Worm (Caenorhabditis elegans) whole organism, young adult: ENCODE results near the gene snt-7.

ENCODE experiments used
- B0019.2 ChIP-seq: fragments of 200-800 bp; sonication (Bioruptor generic); conservative IDR thresholded peaks from 2 replicates; pipeline ENCODE4 v1.3.6; 2022; ENCODE audit warnings: missing genetic modification reagents, missing genetic modification characterization, missing compliant biosample characterization
- B0035.1 ChIP-seq: sonication (generic microtip); optimal IDR thresholded peaks from 2 replicates; lab custom pipeline; 2016; ENCODE audit warnings: missing genetic modification characterization, mild to moderate bottlenecking, missing compliant biosample characterization, missing genotype, missing genetic modification reagents
- ama-1 ChIP-seq, 3 experiments: fragments of 150-350 bp in 1 of 3; sonication (generic microtip) in 2 of 3; optimal IDR thresholded peaks; 2 replicates each; lab custom pipeline; 2014 to 2018; ENCODE audit warnings: missing biosample characterization in 2 of 3, missing genetic modification characterization in 2 of 3, missing genetic modification reagents in 2 of 3
- hmg-20 ChIP-seq: fragments of 200-800 bp; sonication (Bioruptor generic); IDR thresholded peaks from 2 replicates; pipeline ENCODE4 v1.3.6; 2022; ENCODE audit warnings: missing genetic modification reagents, missing genetic modification characterization, missing compliant biosample characterization
- nhr-90 ChIP-seq: sonication (generic microtip); optimal IDR thresholded peaks from 2 replicates; lab custom pipeline; 2016; ENCODE audit warnings: missing genotype, mild to moderate bottlenecking, missing genetic modification characterization, missing compliant biosample characterization
- rec-8 ChIP-seq, 2 experiments: sonication (generic microtip); optimal IDR thresholded peaks; 2 replicates each; lab custom pipeline; 2016; ENCODE audit warnings: mild to moderate bottlenecking in 2 of 2, missing genetic modification characterization in 2 of 2, missing genetic modification reagents in 2 of 2, missing genotype in 2 of 2, missing biosample characterization in 1 of 2, missing compliant biosample characterization in 1 of 2, moderate library complexity in 1 of 2
- sea-2 ChIP-seq: fragments of 200-800 bp; sonication (Bioruptor generic); IDR thresholded peaks from 2 replicates; pipeline ENCODE4 v1.3.6; 2022; ENCODE audit warnings: missing genetic modification characterization, missing compliant biosample characterization
- snpc-4 ChIP-seq, 5 experiments: fragments of 150-350 bp in 1 of 5; sonication (generic microtip) in 4 of 5; optimal IDR thresholded peaks; 2 replicates each; lab custom pipeline; 2014 to 2018; ENCODE audit warnings: missing genetic modification characterization in 5 of 5, missing biosample characterization in 3 of 5, antibody characterized with exemption in 2 of 5, mild to moderate bottlenecking in 2 of 5, missing compliant biosample characterization in 2 of 5, missing genotype in 2 of 5, moderate library complexity in 2 of 5, missing genetic modification reagents in 1 of 5
- tlf-1 ChIP-seq: fragments of 200-800 bp; sonication (Bioruptor generic); optimal IDR thresholded peaks from 2 replicates; lab custom pipeline; 2018; ENCODE audit warnings: mild to moderate bottlenecking, missing genetic modification characterization, missing compliant biosample characterization
- unc-130 ChIP-seq: sonication (generic microtip); optimal IDR thresholded peaks from 2 replicates; lab custom pipeline; 2016; ENCODE audit warnings: missing genetic modification reagents, missing genetic modification characterization, missing compliant biosample characterization
- unc-62 ChIP-seq: fragments of 150-350 bp; optimal IDR thresholded peaks from 2 replicates; lab custom pipeline; 2014; ENCODE audit warnings: missing biosample characterization, missing genetic modification reagents, missing genetic modification characterization
- ztf-25 ChIP-seq: fragments of 200-800 bp; sonication (Bioruptor generic); IDR thresholded peaks from 2 replicates; pipeline ENCODE4 v1.3.6; 2022; ENCODE audit warnings: missing genetic modification reagents, missing genetic modification characterization, missing compliant biosample characterization

DNA sequence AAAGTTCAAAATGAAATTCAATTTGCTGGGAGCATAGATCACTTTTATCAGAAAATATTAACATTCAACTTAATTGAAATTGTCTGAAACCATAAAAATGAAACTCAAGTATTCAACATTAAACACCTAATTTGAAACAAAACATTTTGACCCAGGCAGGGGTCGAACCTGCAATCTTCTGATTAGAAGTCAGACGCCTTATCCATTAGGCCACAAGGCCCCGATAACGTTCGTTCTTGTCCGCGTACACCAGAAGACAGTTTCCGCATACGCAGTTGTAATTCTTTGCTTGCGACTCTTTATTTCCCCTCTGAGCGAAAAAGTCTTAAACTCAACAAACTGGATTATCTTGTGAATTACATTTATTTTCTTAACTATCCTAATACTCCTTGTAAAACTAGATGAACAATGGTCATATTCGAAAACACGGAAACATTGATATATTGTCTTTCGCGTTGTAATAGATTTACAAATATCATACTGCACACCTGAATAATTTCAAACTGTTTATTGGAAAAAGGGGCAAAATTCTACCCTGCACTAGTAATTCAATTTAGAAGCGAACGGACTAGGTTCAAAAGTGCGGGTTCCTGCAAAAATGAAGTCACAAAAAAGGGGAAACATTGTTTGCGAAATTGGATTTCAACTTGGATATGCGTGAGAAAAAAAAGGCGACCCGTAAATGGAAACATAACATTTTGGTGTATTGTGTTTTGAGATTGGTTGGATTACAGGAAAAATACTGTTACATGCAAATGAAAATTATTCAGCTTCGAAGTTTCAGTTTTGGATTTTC lies 52.3 kb downstream of the snt-7 start:
- no peak for TF ChIP-seq ama-1 (optimal IDR thresholded peaks at IDR 0.05; lab: Kevin White, UChicago)
- peak in 1 of 2 experiments; percentile 68 for TF ChIP-seq ama-1 (GFP tag; optimal IDR thresholded peaks at IDR 0.05; lab: Kevin White, UChicago)
- no peak for TF ChIP-seq B0035.1 (tag; lab: Kevin White, UChicago)
- no peak for TF ChIP-seq unc-130 (GFP tag; lab: Kevin White, UChicago)
- TF ChIP-seq tlf-1 (GFP tag; lab: Kevin White, UChicago) = no peak
- TF ChIP-seq ztf-25 (GFP tag; lab: Robert Waterston, UW) = peak; percentile 73; the same call in 1 of the 2 replicates
- TF ChIP-seq rec-8 (tag; optimal IDR thresholded peaks at IDR 0.05; lab: Kevin White, UChicago) = peak in 1 of 2 experiments; percentile 60
- 0 out of 2 replicates have a peak, but pooled peaks have one; percentile 34 for TF ChIP-seq hmg-20 (GFP tag; lab: Robert Waterston, UW)
- TF ChIP-seq B0019.2 (GFP tag; lab: Robert Waterston, UW) = no peak
- TF ChIP-seq snpc-4 (GFP tag; optimal IDR thresholded peaks at IDR 0.05; lab: Kevin White, UChicago) = peak; percentile 71
- TF ChIP-seq snpc-4 (tag; optimal IDR thresholded peaks at IDR 0.05; lab: Kevin White, UChicago) = peak in 2 of 4 experiments; percentile 27 to 81
- peak; percentile 61 for TF ChIP-seq nhr-90 (tag; lab: Kevin White, UChicago)
- TF ChIP-seq sea-2 (GFP tag; lab: Robert Waterston, UW) = no peak
- no peak for TF ChIP-seq unc-62 (GFP tag; lab: Kevin White, UChicago)
